Fruit fly (Drosophila melanogaster) whole organism, embryonic: ENCODE measurements around the gene CG34305.

Experiments used
- Ada2b ChIP-seq: fragments of 200-800 bp; sonication (Bioruptor generic); IDR thresholded peaks from 2 replicates; pipeline ENCODE4 v1.3.6; 2022; ENCODE audit warnings: missing biosample characterization, missing genetic modification characterization
- CG10431 ChIP-seq: fragments of 200-800 bp; sonication (Bioruptor generic); optimal IDR thresholded peaks from 3 replicates; lab custom pipeline; 2018; ENCODE audit warnings: missing biosample characterization, mild to moderate bottlenecking, missing genetic modification characterization
- CG11093 ChIP-seq: fragments of 200-800 bp; sonication (Bioruptor generic); IDR thresholded peaks from 3 replicates; pipeline ENCODE4 v1.3.6; 2022; ENCODE audit warnings: missing biosample characterization, missing genetic modification characterization
- CG11398 ChIP-seq: fragments of 200-800 bp; sonication (Bioruptor generic); optimal IDR thresholded peaks from 2 replicates; lab custom pipeline; 2016; ENCODE audit warnings: missing biosample characterization, missing genetic modification characterization
- CG11504 ChIP-seq: fragments of 200-800 bp; sonication (Bioruptor generic); optimal IDR thresholded peaks from 3 replicates; lab custom pipeline; 2019; ENCODE audit warnings: missing biosample characterization, mild to moderate bottlenecking, missing genetic modification characterization, moderate library complexity
- CG11695 ChIP-seq: fragments of 200-800 bp; sonication (Bioruptor generic); IDR thresholded peaks from 3 replicates; pipeline ENCODE4 v1.3.6; 2022; ENCODE audit warnings: missing biosample characterization, missing genetic modification characterization
- CG11723 ChIP-seq: fragments of 200-800 bp; sonication (Bioruptor generic); optimal IDR thresholded peaks from 2 replicates; lab custom pipeline; 2017; ENCODE audit warnings: missing biosample characterization, mild to moderate bottlenecking, missing genetic modification characterization
- CG12744 ChIP-seq: fragments of 200-800 bp; sonication (Bioruptor generic); optimal IDR thresholded peaks from 2 replicates; lab custom pipeline; 2016; ENCODE audit warnings: missing biosample characterization, missing genetic modification characterization
- CG12942 ChIP-seq: fragments of 200-800 bp; sonication (Bioruptor generic); optimal IDR thresholded peaks from 3 replicates; lab custom pipeline; 2016; ENCODE audit warnings: missing biosample characterization, missing genetic modification characterization
- CG13894 ChIP-seq: fragments of 200-800 bp; sonication (Bioruptor generic); optimal IDR thresholded peaks from 3 replicates; lab custom pipeline; 2018; ENCODE audit warnings: missing biosample characterization, mild to moderate bottlenecking, missing genetic modification characterization, moderate library complexity
- CG16815 ChIP-seq: fragments of 200-800 bp; sonication (Bioruptor generic); optimal IDR thresholded peaks from 3 replicates; lab custom pipeline; 2017; ENCODE audit warnings: missing biosample characterization, mild to moderate bottlenecking, missing genetic modification characterization
- CG18011 ChIP-seq: fragments of 200-800 bp; sonication (Bioruptor generic); optimal IDR thresholded peaks from 2 replicates; lab custom pipeline; 2017; ENCODE audit warnings: missing biosample characterization, missing genetic modification characterization, mild to moderate bottlenecking, moderate library complexity, missing genotype
- CG2678 ChIP-seq: fragments of 200-800 bp; sonication (Bioruptor generic); optimal IDR thresholded peaks from 3 replicates; lab custom pipeline; 2019; ENCODE audit warnings: missing biosample characterization, mild to moderate bottlenecking, missing genetic modification characterization, moderate library complexity
- CG2875 ChIP-seq: fragments of 200-800 bp; sonication (Bioruptor generic); optimal IDR thresholded peaks from 2 replicates; lab custom pipeline; 2017; ENCODE audit warnings: missing biosample characterization, mild to moderate bottlenecking, missing genetic modification characterization, missing genetic modification reagents
- CG30020 ChIP-seq: fragments of 200-800 bp; optimal IDR thresholded peaks from 2 replicates; lab custom pipeline; 2019; ENCODE audit warnings: missing biosample characterization, mild to moderate bottlenecking, missing genetic modification characterization, moderate library complexity
- CG3163 ChIP-seq: fragments of 200-800 bp; sonication (Bioruptor generic); optimal IDR thresholded peaks from 3 replicates; lab custom pipeline; 2016; ENCODE audit warnings: missing biosample characterization, missing genetic modification characterization
- CG3407 ChIP-seq: fragments of 200-800 bp; sonication (Bioruptor generic); optimal IDR thresholded peaks from 2 replicates; lab custom pipeline; 2018; ENCODE audit warnings: missing biosample characterization, mild to moderate bottlenecking, missing genetic modification characterization
- CG4360 ChIP-seq: fragments of 200-800 bp; sonication (Bioruptor generic); IDR thresholded peaks from 2 replicates; pipeline ENCODE4 v1.3.6; 2022; ENCODE audit warnings: missing biosample characterization, missing genetic modification characterization
- CG5245 ChIP-seq: fragments of 200-800 bp; sonication (Bioruptor generic); optimal IDR thresholded peaks from 3 replicates; lab custom pipeline; 2016; ENCODE audit warnings: missing biosample characterization, missing genetic modification characterization
- CG6175 ChIP-seq: fragments of 200-800 bp; sonication (Bioruptor generic); IDR thresholded peaks from 3 replicates; pipeline ENCODE4 v1.3.6; 2022; ENCODE audit warnings: missing biosample characterization, missing genetic modification characterization
- CG6813 ChIP-seq: fragments of 200-800 bp; sonication (Bioruptor generic); optimal IDR thresholded peaks from 2 replicates; lab custom pipeline; 2017; ENCODE audit warnings: missing biosample characterization, missing genetic modification characterization, mild to moderate bottlenecking, moderate library complexity, missing genetic modification reagents
- CG8290 ChIP-seq, 3 experiments: fragments of 200-800 bp; sonication (Bioruptor generic); optimal IDR thresholded peaks; 2 replicates each; lab custom pipeline; 2016 to 2019; ENCODE audit warnings: missing biosample characterization in 3 of 3, missing genetic modification characterization in 3 of 3, mild to moderate bottlenecking in 2 of 3, moderate library complexity in 1 of 3
- CG8478 ChIP-seq: fragments of >200 bp; optimal IDR thresholded peaks from 2 replicates; lab custom pipeline; 2018
- CTCF ChIP-seq: fragments of 200-800 bp; sonication (Bioruptor generic); optimal IDR thresholded peaks from 2 replicates; lab custom pipeline; 2017; ENCODE audit warnings: missing biosample characterization, mild to moderate bottlenecking, missing genetic modification characterization, moderate library complexity
- Dfd ChIP-seq, 2 experiments: fragments of >200 bp; optimal IDR thresholded peaks; 2 replicates each; lab custom pipeline; 2017; ENCODE audit warnings: missing biosample characterization in 2 of 2, missing genetic modification characterization in 2 of 2
- Fer1 ChIP-seq: fragments of 200-800 bp; sonication (Bioruptor generic); optimal IDR thresholded peaks from 2 replicates; lab custom pipeline; 2017; ENCODE audit warnings: missing biosample characterization, mild to moderate bottlenecking, missing genetic modification characterization
- GATAe ChIP-seq: fragments of 200-800 bp; sonication (Bioruptor generic); conservative IDR thresholded peaks from 2 replicates; pipeline ENCODE4 v1.3.6; 2022; ENCODE audit warnings: missing biosample characterization, missing genetic modification characterization
- HLH54F ChIP-seq: fragments of 200-800 bp; sonication (Bioruptor generic); optimal IDR thresholded peaks from 3 replicates; lab custom pipeline; 2016; ENCODE audit warnings: missing biosample characterization, missing genetic modification characterization
- Hsf ChIP-seq: fragments of 200-800 bp; sonication (Bioruptor generic); optimal IDR thresholded peaks from 3 replicates; lab custom pipeline; 2016; ENCODE audit warnings: missing biosample characterization, missing genetic modification characterization
- Lpt ChIP-seq: fragments of >200 bp; optimal IDR thresholded peaks from 2 replicates; lab custom pipeline; 2018; ENCODE audit warnings: missing biosample characterization, missing genetic modification characterization
- Max ChIP-seq: fragments of 200-800 bp; sonication (Bioruptor generic); optimal IDR thresholded peaks from 2 replicates; lab custom pipeline; 2016; ENCODE audit warnings: missing biosample characterization, mild to moderate bottlenecking, missing genetic modification characterization
- Myb ChIP-seq: fragments of 200-800 bp; sonication (Bioruptor generic); optimal IDR thresholded peaks from 2 replicates; lab custom pipeline; 2016; ENCODE audit warnings: missing biosample characterization, missing genetic modification characterization
- Scr ChIP-seq: fragments of 200-800 bp; sonication (Bioruptor generic); IDR thresholded peaks from 2 replicates; pipeline ENCODE4 v1.3.6; 2022; ENCODE audit warnings: missing biosample characterization, missing genetic modification characterization; ENCODE audit not compliant: partially characterized antibody
- Vsx1 ChIP-seq: fragments of 200-800 bp; sonication (Bioruptor generic); optimal IDR thresholded peaks from 2 replicates; lab custom pipeline; 2017; ENCODE audit warnings: missing biosample characterization, mild to moderate bottlenecking, missing genetic modification characterization, missing genetic modification reagents
- al ChIP-seq: fragments of 200-800 bp; sonication (Bioruptor generic); IDR thresholded peaks from 2 replicates; pipeline ENCODE4 v1.3.6; 2022; ENCODE audit warnings: missing biosample characterization, missing genetic modification characterization
- ash1 ChIP-seq: fragments of 200-800 bp; sonication (Bioruptor generic); optimal IDR thresholded peaks from 2 replicates; lab custom pipeline; 2018; ENCODE audit warnings: missing biosample characterization, mild to moderate bottlenecking, missing genetic modification characterization
- cad ChIP-seq: fragments of >200 bp; optimal IDR thresholded peaks from 2 replicates; lab custom pipeline; 2017; ENCODE audit warnings: missing biosample characterization, missing genetic modification characterization
- cg ChIP-seq: fragments of 200-800 bp; sonication (Bioruptor generic); optimal IDR thresholded peaks from 3 replicates; lab custom pipeline; 2019; ENCODE audit warnings: missing biosample characterization, mild to moderate bottlenecking, missing genetic modification characterization, moderate library complexity
- chn ChIP-seq: fragments of 200-800 bp; sonication (Bioruptor generic); optimal IDR thresholded peaks from 2 replicates; lab custom pipeline; 2016; ENCODE audit warnings: missing biosample characterization, missing genetic modification characterization
- dati ChIP-seq: fragments of 200-800 bp; sonication (Bioruptor generic); IDR thresholded peaks from 2 replicates; pipeline ENCODE4 v1.3.6; 2022; ENCODE audit warnings: missing biosample characterization, missing genetic modification characterization
- dysf ChIP-seq: fragments of 200-800 bp; sonication (Bioruptor generic); IDR thresholded peaks from 3 replicates; pipeline ENCODE4 v1.3.6; 2022; ENCODE audit warnings: missing biosample characterization, missing genetic modification characterization
- ewg ChIP-seq: fragments of 200-800 bp; sonication (Bioruptor generic); optimal IDR thresholded peaks from 3 replicates; lab custom pipeline; 2017; ENCODE audit warnings: mild to moderate bottlenecking, missing biosample characterization, missing genetic modification reagents, missing genetic modification characterization
- fd3F ChIP-seq: fragments of 200-800 bp; sonication (Bioruptor generic); optimal IDR thresholded peaks from 2 replicates; lab custom pipeline; 2018; ENCODE audit warnings: missing biosample characterization, mild to moderate bottlenecking, missing genetic modification characterization, moderate library complexity
- fd96Cb ChIP-seq: fragments of 200-800 bp; sonication (Bioruptor generic); optimal IDR thresholded peaks from 2 replicates; lab custom pipeline; 2018; ENCODE audit warnings: missing biosample characterization, mild to moderate bottlenecking, missing genetic modification characterization, moderate library complexity
- lab ChIP-seq: fragments of 200-800 bp; sonication (Bioruptor generic); optimal IDR thresholded peaks from 3 replicates; lab custom pipeline; 2017; ENCODE audit warnings: missing biosample characterization, missing genetic modification characterization, mild to moderate bottlenecking, moderate library complexity, missing genetic modification reagents
- luna ChIP-seq: fragments of 200-800 bp; sonication (Bioruptor generic); optimal IDR thresholded peaks from 2 replicates; lab custom pipeline; 2016; ENCODE audit warnings: missing biosample characterization, missing genetic modification characterization
- org-1 ChIP-seq: fragments of 200-800 bp; sonication (Bioruptor generic); optimal IDR thresholded peaks from 2 replicates; lab custom pipeline; 2017; ENCODE audit warnings: missing biosample characterization, missing genetic modification characterization
- prd ChIP-seq, 3 experiments: fragments of >200 bp in 2 of 3; fragments of 200-800 bp in 1 of 3; sonication (Bioruptor generic) in 1 of 3; optimal IDR thresholded peaks in 2 of 3; IDR thresholded peaks in 1 of 3; 2 replicates in 2 of 3; 3 replicates in 1 of 3; pipeline versions ENCODE4 v1.3.6 to Lab custom; 2017 to 2022; ENCODE audit warnings: missing biosample characterization in 1 of 3, missing genetic modification characterization in 1 of 3
- slou ChIP-seq: fragments of 200-800 bp; sonication (Bioruptor generic); optimal IDR thresholded peaks from 3 replicates; lab custom pipeline; 2016; ENCODE audit warnings: missing biosample characterization, missing genetic modification characterization
- zen ChIP-seq: fragments of 200-800 bp; sonication (Bioruptor generic); optimal IDR thresholded peaks from 3 replicates; lab custom pipeline; 2018; ENCODE audit warnings: missing biosample characterization, mild to moderate bottlenecking, missing genetic modification characterization, moderate library complexity
- zf30C ChIP-seq: fragments of 200-800 bp; sonication (Bioruptor generic); optimal IDR thresholded peaks from 3 replicates; lab custom pipeline; 2018; ENCODE audit warnings: missing biosample characterization, mild to moderate bottlenecking, missing genetic modification characterization

CG34305 gene

DNA sequence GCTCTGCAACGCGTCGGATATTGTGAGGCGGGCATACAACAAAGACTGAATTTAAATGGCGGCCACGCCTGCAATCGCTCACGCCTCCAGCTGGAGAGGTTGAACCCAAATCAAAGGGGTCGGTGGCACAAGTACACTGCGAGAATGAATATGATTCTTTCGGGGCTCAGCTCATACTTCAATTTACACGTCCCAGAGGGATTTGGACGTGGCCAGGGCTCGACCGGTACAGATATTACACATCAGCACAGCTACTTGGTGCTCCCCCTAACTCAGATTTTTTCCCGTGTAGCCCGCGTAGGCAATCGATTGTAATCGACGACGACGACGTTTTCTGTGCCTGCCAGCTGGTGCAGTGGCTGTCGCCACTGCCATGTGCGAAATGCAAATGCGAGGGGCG is 28.9 kb downstream of the CG34305 start (continued):
- TF ChIP-seq al, result peak; percentile 68
- TF ChIP-seq CG11504 (tag; lab: Kevin White, UChicago), result peak; percentile 88
- TF ChIP-seq CG3163 (GFP tag; lab: Kevin White, UChicago), result peak; percentile 32
- peak; percentile 31 for TF ChIP-seq CTCF (GFP tag; lab: Kevin White, UChicago)
- TF ChIP-seq cad (GFP tag; lab: Kevin White, UChicago), result no peak
- peak; percentile 77 for TF ChIP-seq dati (GFP tag; lab: Robert Waterston, UW)
- TF ChIP-seq CG11398 (GFP tag; lab: Kevin White, UChicago), result peak; percentile 68
- TF ChIP-seq Lpt (GFP tag; lab: Kevin White, UChicago), result no peak
- no peak for TF ChIP-seq CG13894 (tag; lab: Kevin White, UChicago)
- TF ChIP-seq ewg (GFP tag; lab: Kevin White, UChicago), result peak; percentile 66
- peak; percentile 18 for TF ChIP-seq CG18011 (GFP tag; lab: Kevin White, UChicago)
- peak; percentile 82 for TF ChIP-seq CG5245 (GFP tag; lab: Kevin White, UChicago)
- no peak for TF ChIP-seq ash1
- peak; percentile 83; the same call in 2 of the 3 replicates for TF ChIP-seq CG11695 (GFP tag; lab: Robert Waterston, UW)
- peak; percentile 66 for TF ChIP-seq CG2875 (GFP tag; lab: Kevin White, UChicago)
- peak; percentile 63 for TF ChIP-seq org-1
- TF ChIP-seq slou, result peak; percentile 35
- no peak for TF ChIP-seq CG8290 (GFP tag; optimal IDR thresholded peaks at IDR 0.05; lab: Kevin White, UChicago)
- peak in 1 of 2 experiments; percentile 95 for TF ChIP-seq CG8290 (tag; optimal IDR thresholded peaks at IDR 0.05; lab: Kevin White, UChicago)
- TF ChIP-seq CG3407 (GFP tag; lab: Kevin White, UChicago), result peak; percentile 69
- TF ChIP-seq Max (GFP tag; lab: Kevin White, UChicago), result peak; percentile 40
- TF ChIP-seq luna (GFP tag; lab: Kevin White, UChicago), result no peak
- peak; percentile 68 for TF ChIP-seq HLH54F (GFP tag; lab: Kevin White, UChicago)
- peak; percentile 81 for TF ChIP-seq fd96Cb
- TF ChIP-seq CG6175, result peak; percentile 83
- no peak for TF ChIP-seq prd (optimal IDR thresholded peaks at IDR 0.05; lab: Kevin White, UChicago)
- peak; percentile 93 for TF ChIP-seq prd (GFP tag; IDR thresholded peaks at IDR 0.05; lab: Robert Waterston, UW)
- peak; percentile 71 for TF ChIP-seq Hsf (GFP tag; lab: Kevin White, UChicago)
- no peak for TF ChIP-seq cg (GFP tag; lab: Kevin White, UChicago)
- no peak for TF ChIP-seq CG10431 (GFP tag; lab: Kevin White, UChicago)
- peak; percentile 32 for TF ChIP-seq Vsx1 (GFP tag; lab: Kevin White, UChicago)
- TF ChIP-seq chn (GFP tag; lab: Kevin White, UChicago), result peak; percentile 71
- no peak for TF ChIP-seq Scr
- TF ChIP-seq CG16815, result peak; percentile 42
- TF ChIP-seq CG12942 (GFP tag; lab: Kevin White, UChicago), result peak; percentile 71
- TF ChIP-seq CG11723 (GFP tag; lab: Kevin White, UChicago), result peak; percentile 69
- TF ChIP-seq CG2678 (tag; lab: Kevin White, UChicago), result peak; percentile 75
- TF ChIP-seq CG12744, result no peak
- no peak for TF ChIP-seq zf30C (GFP tag; lab: Kevin White, UChicago)
- peak; percentile 54 for TF ChIP-seq fd3F (GFP tag; lab: Kevin White, UChicago)
- peak; percentile 82 for TF ChIP-seq CG11093
- peak; percentile 82 for TF ChIP-seq lab (GFP tag; lab: Kevin White, UChicago)
- peak; percentile 91 for TF ChIP-seq dysf (GFP tag; lab: Robert Waterston, UW)
- no peak for TF ChIP-seq CG30020 (tag; lab: Kevin White, UChicago)
- peak; percentile 63 for TF ChIP-seq CG6813 (GFP tag; lab: Kevin White, UChicago)
- peak; percentile 91 for TF ChIP-seq Ada2b (GFP tag; lab: Robert Waterston, UW)
- peak; percentile 68 for TF ChIP-seq CG4360 (GFP tag; lab: Robert Waterston, UW)
- TF ChIP-seq Myb (GFP tag; lab: Kevin White, UChicago), result peak; percentile 46
- no peak for TF ChIP-seq CG8478 (lab: Kevin White, UChicago)
- TF ChIP-seq Dfd (GFP tag; optimal IDR thresholded peaks at IDR 0.05; lab: Kevin White, UChicago), result no peak
- peak; percentile 33; the same call in 1 of the 2 replicates for TF ChIP-seq GATAe
- peak; percentile 67 for TF ChIP-seq Fer1 (GFP tag; lab: Kevin White, UChicago)
- peak; percentile 35 for TF ChIP-seq zen (tag; lab: Kevin White, UChicago)
